Worm (Caenorhabditis elegans): Measurements from ENCODE around the gene T05A7.6.

T05A7.6 gene

DNA sequence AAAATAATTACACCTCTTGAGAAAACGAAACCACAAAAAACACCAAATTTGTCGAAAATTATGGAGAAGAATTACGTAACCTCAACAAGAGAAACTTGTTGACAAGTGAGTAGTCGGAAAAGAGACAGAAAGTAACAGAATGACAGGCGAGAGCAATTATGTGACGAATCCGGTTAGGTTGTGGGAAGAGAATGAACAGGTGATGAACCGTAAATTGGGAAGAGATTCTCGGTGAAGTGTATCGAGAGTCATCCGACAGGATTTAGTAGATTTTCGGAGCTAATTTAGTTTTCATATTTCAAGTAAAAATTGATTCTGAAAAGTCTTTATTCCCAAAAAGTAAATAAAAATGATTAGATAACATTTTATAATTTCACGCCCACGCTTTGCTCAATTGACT, 9.8 kb upstream of the T05A7.6 start, which contains the start of gene T05A7.7:
Gene T05A7.7 (minus strand): TSS at position 101 of the 400 bp plus-strand sequence.
- TF ChIP-seq sem-2 (GFP tag; optimal IDR thresholded peaks at IDR 0.05), result no peak

DNA sequence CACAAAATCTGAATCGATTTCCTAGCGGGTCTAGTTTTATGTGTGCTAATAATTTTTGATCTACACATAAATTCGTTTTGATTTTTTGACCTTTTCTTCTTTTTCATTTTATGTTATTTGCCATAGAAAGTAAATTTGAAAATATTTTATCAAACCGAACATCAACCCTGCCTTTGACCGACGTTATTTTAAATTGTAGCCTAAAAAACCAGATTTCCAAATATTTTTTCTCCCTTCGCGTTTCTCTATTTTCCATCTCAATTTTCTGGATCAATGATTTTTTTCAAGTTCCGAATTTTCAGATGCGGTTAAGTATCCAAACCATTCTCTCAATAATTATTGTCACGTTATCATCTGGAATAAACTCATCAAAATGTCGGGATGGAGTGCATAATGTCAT, 6.3 kb upstream of the T05A7.6 start, which contains the start of gene T05A7.1:
Gene T05A7.1 (plus strand): TSS at position 301 of the 400 bp plus-strand sequence.
- no peak for TF ChIP-seq ztf-11 (tag; optimal IDR thresholded peaks at IDR 0.05)
- TF ChIP-seq sem-2 (GFP tag; optimal IDR thresholded peaks at IDR 0.05), result no peak
- TF ChIP-seq mep-1 (tag; optimal IDR thresholded peaks at IDR 0.05), result no peak
- no peak for TF ChIP-seq nhr-2 (tag; optimal IDR thresholded peaks at IDR 0.05)
- TF ChIP-seq elt-1 (tag; optimal IDR thresholded peaks at IDR 0.05; ENCODE audit: borderline replicate concordance, insufficient read depth), result no peak
- TF ChIP-seq lin-13 (tag; optimal IDR thresholded peaks at IDR 0.05), result no peak
- no peak for TF ChIP-seq unc-62 (GFP tag; optimal IDR thresholded peaks at IDR 0.05)

DNA sequence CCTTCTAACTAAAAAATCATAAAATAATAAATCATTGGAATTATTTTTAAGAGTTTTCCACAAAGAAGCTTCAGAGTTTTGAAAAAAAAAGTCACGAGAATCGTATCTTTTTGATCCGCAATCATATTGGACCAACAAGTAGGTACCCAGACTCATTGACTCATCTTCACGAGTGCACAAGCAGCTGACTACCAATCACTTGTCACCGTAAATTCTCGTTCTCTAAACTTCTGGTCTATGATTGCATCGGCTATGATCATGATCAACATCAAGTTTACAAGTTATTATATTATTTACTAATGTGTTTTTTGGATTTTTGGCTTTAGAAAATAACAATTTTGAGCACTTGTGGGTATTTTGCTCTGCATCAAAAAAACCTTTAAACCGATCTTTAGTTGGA, 4.6 kb upstream of the T05A7.6 start:
- TF ChIP-seq elt-3 (tag; optimal IDR thresholded peaks at IDR 0.05) (no peak), unc-62 (GFP tag; optimal IDR thresholded peaks at IDR 0.05) (peak; percentile 40), M03D4.4 (tag; optimal IDR thresholded peaks at IDR 0.05) (no peak), hlh-1 (tag; optimal IDR thresholded peaks at IDR 0.05) (peak; percentile 75)

DNA sequence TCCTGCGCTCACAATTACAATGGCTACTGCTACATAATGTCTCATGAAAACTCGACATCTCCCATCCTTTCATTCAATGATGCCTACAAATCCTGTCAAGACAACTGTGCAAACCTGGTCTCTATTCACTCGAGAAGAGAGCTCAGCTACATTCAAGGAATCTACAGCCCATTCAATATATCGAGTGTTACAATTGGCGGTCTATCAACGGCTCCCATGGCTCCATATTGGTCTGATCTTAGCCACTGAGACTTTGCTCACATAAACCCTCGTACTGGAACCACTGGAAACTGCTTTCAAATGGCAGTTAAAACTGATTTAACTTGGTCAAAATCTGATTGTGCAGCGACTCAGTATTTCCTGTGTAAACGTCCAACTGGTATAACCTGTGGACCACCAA, 3.9 kb upstream of the T05A7.6 start, which contains the start of gene T05A7.3:
Gene T05A7.3 (plus strand): TSS at position 301 of the 400 bp plus-strand sequence.
- TF ChIP-seq mls-2 (tag; optimal IDR thresholded peaks at IDR 0.05) (no peak), ceh-43 (GFP tag; optimal IDR thresholded peaks at IDR 0.05) (no peak), elt-1 (tag; optimal IDR thresholded peaks at IDR 0.05; ENCODE audit: borderline replicate concordance, insufficient read depth) (no peak), flh-1 (GFP tag; optimal IDR thresholded peaks at IDR 0.05) (no peak), drap-1 (GFP tag; optimal IDR thresholded peaks at IDR 0.05) (no peak), nhr-237 (tag; optimal IDR thresholded peaks at IDR 0.05) (no peak), nhr-12 (tag; optimal IDR thresholded peaks at IDR 0.05) (no peak), snpc-4 (tag; optimal IDR thresholded peaks at IDR 0.05) (no peak), unc-62 (GFP tag; optimal IDR thresholded peaks at IDR 0.05) (no peak), pha-4 (tag; optimal IDR thresholded peaks at IDR 0.05) (no peak), lin-13 (tag; optimal IDR thresholded peaks at IDR 0.05) (no peak), lin-32 (GFP tag; optimal IDR thresholded peaks at IDR 0.05) (no peak), M03D4.4 (tag; optimal IDR thresholded peaks at IDR 0.05) (no peak), sem-2 (GFP tag; optimal IDR thresholded peaks at IDR 0.05) (no peak), lsy-2 (tag; optimal IDR thresholded peaks at IDR 0.05) (no peak), mab-5 (tag; optimal IDR thresholded peaks at IDR 0.05) (no peak), blmp-1 (tag; optimal IDR thresholded peaks at IDR 0.05) (no peak), unc-120 (tag; optimal IDR thresholded peaks at IDR 0.05; ENCODE audit: poor library complexity, severe bottlenecking) (no peak), hlh-1 (tag; optimal IDR thresholded peaks at IDR 0.05) (no peak)

DNA sequence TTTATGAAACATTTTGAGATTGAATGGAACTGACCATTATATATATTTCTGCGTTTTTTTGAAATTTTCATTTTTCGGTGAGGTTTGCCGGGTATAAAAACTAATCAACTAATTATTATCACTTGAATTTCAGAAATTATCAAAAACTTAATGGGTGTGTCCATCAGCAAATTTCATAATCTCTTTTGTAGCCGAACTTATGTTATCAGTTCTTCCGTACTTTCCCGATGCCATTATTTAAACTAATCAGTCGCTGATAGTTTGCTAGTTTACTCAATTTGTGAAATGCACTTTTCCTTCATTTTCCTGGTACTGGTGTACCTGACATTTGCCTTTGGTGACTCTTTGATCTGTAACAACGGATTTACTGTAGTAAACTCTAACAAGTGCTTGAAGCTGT, 2.6 kb upstream of the T05A7.6 start:
- TF ChIP-seq ceh-43 (GFP tag; optimal IDR thresholded peaks at IDR 0.05), result no peak
- TF ChIP-seq nhr-2 (tag; optimal IDR thresholded peaks at IDR 0.05), result no peak
- TF ChIP-seq sptf-1 (tag; optimal IDR thresholded peaks at IDR 0.05), result no peak
- TF ChIP-seq ztf-11 (tag; optimal IDR thresholded peaks at IDR 0.05), result no peak
- TF ChIP-seq flh-1 (GFP tag; optimal IDR thresholded peaks at IDR 0.05), result no peak
- TF ChIP-seq zip-8 (tag; optimal IDR thresholded peaks at IDR 0.05), result no peak
- no peak for TF ChIP-seq lin-32 (GFP tag; optimal IDR thresholded peaks at IDR 0.05)
- TF ChIP-seq snpc-4 (tag; optimal IDR thresholded peaks at IDR 0.05), result no peak
- no peak for TF ChIP-seq nhr-237 (tag; optimal IDR thresholded peaks at IDR 0.05)
- no peak for TF ChIP-seq mep-1 (tag; optimal IDR thresholded peaks at IDR 0.05)
- TF ChIP-seq sem-2 (GFP tag; optimal IDR thresholded peaks at IDR 0.05), result no peak
- TF ChIP-seq M03D4.4 (tag; optimal IDR thresholded peaks at IDR 0.05), result no peak
- TF ChIP-seq nhr-28 (tag; optimal IDR thresholded peaks at IDR 0.05), result no peak
- no peak for TF ChIP-seq drap-1 (GFP tag; optimal IDR thresholded peaks at IDR 0.05)
- no peak for TF ChIP-seq cnd-1 (tag; optimal IDR thresholded peaks at IDR 0.05)

DNA sequence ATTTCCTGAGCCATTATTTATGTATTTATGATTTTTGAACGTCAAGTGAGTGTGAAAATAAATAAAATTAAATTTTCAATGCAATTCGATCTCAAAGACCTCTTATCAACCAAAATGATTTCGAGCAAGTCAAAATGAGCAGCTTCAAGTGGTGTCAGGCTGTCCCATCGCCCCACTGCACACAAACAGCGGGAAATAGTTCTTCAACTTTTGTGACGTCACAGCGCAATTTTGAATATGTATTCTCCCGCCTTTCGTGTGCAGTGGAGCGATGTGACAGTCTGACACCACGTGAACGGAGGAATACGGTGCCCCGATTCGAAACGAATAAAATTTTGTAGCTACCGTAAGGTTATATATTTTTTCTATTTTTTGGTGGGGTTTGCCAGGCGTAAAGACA, 2.1 kb upstream of the T05A7.6 start:
- TF ChIP-seq sptf-1 (tag; optimal IDR thresholded peaks at IDR 0.05), result no peak
- no peak for TF ChIP-seq ceh-43 (GFP tag; optimal IDR thresholded peaks at IDR 0.05)
- no peak for TF ChIP-seq ceh-39 (tag; optimal IDR thresholded peaks at IDR 0.05)
- no peak for TF ChIP-seq zip-8 (tag; optimal IDR thresholded peaks at IDR 0.05)
- TF ChIP-seq elt-3 (tag; optimal IDR thresholded peaks at IDR 0.05), result no peak
- no peak for TF ChIP-seq mep-1 (tag; optimal IDR thresholded peaks at IDR 0.05)
- no peak for TF ChIP-seq ces-1 (GFP tag; optimal IDR thresholded peaks at IDR 0.05)
- no peak for TF ChIP-seq mls-2 (tag; optimal IDR thresholded peaks at IDR 0.05)
- TF ChIP-seq hlh-1 (tag; optimal IDR thresholded peaks at IDR 0.05), result no peak
- TF ChIP-seq ceh-83 (GFP tag; optimal IDR thresholded peaks at IDR 0.05), result no peak

Data from whole organism, mixed stage, embryonic.